Worm (Caenorhabditis elegans) whole organism, L2 larva: Measurements from ENCODE around the gene gei-15.
A peak's percentile ranks its signal among the peaks of the same experiment; 100 is the strongest.

Experiments used
- C34F6.9 ChIP-seq: fragments of 150-350 bp; optimal IDR thresholded peaks from 2 replicates; lab custom pipeline; 2014; ENCODE audit warnings: missing biosample characterization, missing genetic modification characterization
- F13H6.1 ChIP-seq: sonication (generic microtip); optimal IDR thresholded peaks from 2 replicates; lab custom pipeline; 2016; ENCODE audit warnings: missing genetic modification characterization, missing compliant biosample characterization
- Y55F3AM.14 ChIP-seq: fragments of 200-800 bp; sonication (Bioruptor generic); optimal IDR thresholded peaks from 2 replicates; lab custom pipeline; 2018; ENCODE audit warnings: mild to moderate bottlenecking, missing genetic modification characterization, missing compliant biosample characterization
- ZK546.5 ChIP-seq: sonication (generic microtip); optimal IDR thresholded peaks from 2 replicates; lab custom pipeline; 2017; ENCODE audit warnings: missing biosample characterization, missing genetic modification characterization
- alr-1 ChIP-seq: fragments of 150-350 bp; optimal IDR thresholded peaks from 2 replicates; lab custom pipeline; 2014; ENCODE audit warnings: missing biosample characterization, missing genetic modification characterization
- aly-2 ChIP-seq: fragments of 150-350 bp; optimal IDR thresholded peaks from 2 replicates; lab custom pipeline; 2014; ENCODE audit warnings: missing biosample characterization, missing genetic modification characterization
- ama-1 ChIP-seq: fragments of 150-350 bp; optimal IDR thresholded peaks from 2 replicates; lab custom pipeline; 2018; ENCODE audit warnings: inconsistent platforms
- blmp-1 ChIP-seq: sonication (generic microtip); optimal IDR thresholded peaks from 2 replicates; lab custom pipeline; 2017; ENCODE audit warnings: missing genetic modification characterization, mild to moderate bottlenecking, missing compliant biosample characterization, antibody characterized with exemption, moderate library complexity; ENCODE audit not compliant: insufficient read depth
- ceh-16 ChIP-seq: fragments of 150-350 bp; optimal IDR thresholded peaks from 2 replicates; lab custom pipeline; 2014; ENCODE audit warnings: missing biosample characterization, missing genetic modification characterization
- ceh-82 ChIP-seq: fragments of 150-350 bp; optimal IDR thresholded peaks from 2 replicates; lab custom pipeline; 2014; ENCODE audit warnings: missing biosample characterization, missing genetic modification characterization
- crh-2 ChIP-seq: sonication (generic microtip); optimal IDR thresholded peaks from 2 replicates; lab custom pipeline; 2017; ENCODE audit warnings: missing biosample characterization, missing genetic modification characterization
- dmd-4 ChIP-seq: sonication (generic microtip); optimal IDR thresholded peaks from 2 replicates; lab custom pipeline; 2017; ENCODE audit warnings: missing biosample characterization, missing genetic modification characterization
- elt-1 ChIP-seq: fragments of 150-350 bp; optimal IDR thresholded peaks from 2 replicates; lab custom pipeline; 2014; ENCODE audit warnings: missing biosample characterization, missing genetic modification characterization
- elt-3 ChIP-seq: sonication (generic microtip); optimal IDR thresholded peaks from 2 replicates; lab custom pipeline; 2017; ENCODE audit warnings: missing biosample characterization, missing genetic modification characterization
- fos-1 ChIP-seq: fragments of 150-350 bp; optimal IDR thresholded peaks from 2 replicates; lab custom pipeline; 2014; ENCODE audit warnings: missing biosample characterization, missing genetic modification characterization
- gmeb-1 ChIP-seq: fragments of 150-350 bp; optimal IDR thresholded peaks from 2 replicates; lab custom pipeline; 2014; ENCODE audit warnings: missing biosample characterization, missing genetic modification characterization
- lin-13 ChIP-seq: fragments of 150-350 bp; optimal IDR thresholded peaks from 2 replicates; lab custom pipeline; 2014; ENCODE audit warnings: missing biosample characterization, missing genetic modification reagents, missing genetic modification characterization
- lin-39 ChIP-seq: fragments of 150-350 bp; optimal IDR thresholded peaks from 2 replicates; lab custom pipeline; 2014; ENCODE audit warnings: missing biosample characterization, missing genetic modification reagents, missing genetic modification characterization
- nhr-12 ChIP-seq: fragments of 150-350 bp; optimal IDR thresholded peaks from 2 replicates; lab custom pipeline; 2014; ENCODE audit warnings: missing biosample characterization, missing genetic modification characterization
- nhr-129 ChIP-seq: fragments of 150-350 bp; optimal IDR thresholded peaks from 2 replicates; lab custom pipeline; 2014; ENCODE audit warnings: missing biosample characterization, missing genetic modification characterization
- nhr-21 ChIP-seq: fragments of 150-350 bp; optimal IDR thresholded peaks from 2 replicates; lab custom pipeline; 2014; ENCODE audit warnings: missing biosample characterization, missing genetic modification characterization
- nhr-23 ChIP-seq: fragments of 150-350 bp; optimal IDR thresholded peaks from 2 replicates; lab custom pipeline; 2014; ENCODE audit warnings: missing biosample characterization, missing genetic modification reagents, missing genetic modification characterization
- nhr-25 ChIP-seq: fragments of 150-350 bp; sonication (generic microtip); optimal IDR thresholded peaks from 3 replicates; lab custom pipeline; 2014; ENCODE audit warnings: missing biosample characterization, missing genetic modification characterization
- peb-1 ChIP-seq: fragments of 150-350 bp; optimal IDR thresholded peaks from 2 replicates; lab custom pipeline; 2014; ENCODE audit warnings: missing biosample characterization, missing genetic modification characterization
- sem-4 ChIP-seq: fragments of 150-350 bp; optimal IDR thresholded peaks from 2 replicates; lab custom pipeline; 2014; ENCODE audit warnings: missing biosample characterization, missing genetic modification reagents, missing genetic modification characterization
- skn-1 ChIP-seq: sonication (generic microtip); optimal IDR thresholded peaks from 2 replicates; lab custom pipeline; 2017; ENCODE audit warnings: missing biosample characterization, missing genetic modification characterization
- sma-3 ChIP-seq: sonication (generic microtip); optimal IDR thresholded peaks from 2 replicates; lab custom pipeline; 2016; ENCODE audit warnings: missing genetic modification reagents, missing genetic modification characterization, missing compliant biosample characterization
- sma-9 ChIP-seq, 2 experiments: fragments of 150-350 bp in 1 of 2; sonication (generic microtip) in 1 of 2; optimal IDR thresholded peaks; 2 replicates each; lab custom pipeline; 2014 to 2016; ENCODE audit warnings: missing genetic modification characterization in 2 of 2, mild to moderate bottlenecking in 1 of 2, missing biosample characterization in 1 of 2, missing compliant biosample characterization in 1 of 2, missing genetic modification reagents in 1 of 2, moderate library complexity in 1 of 2
- snpc-4 ChIP-seq: fragments of 150-350 bp; optimal IDR thresholded peaks from 2 replicates; lab custom pipeline; 2014; ENCODE audit warnings: missing biosample characterization, missing genetic modification characterization
- unc-55 ChIP-seq: fragments of 150-350 bp; sonication (generic microtip); optimal IDR thresholded peaks from 3 replicates; lab custom pipeline; 2014; ENCODE audit warnings: missing biosample characterization, missing genetic modification reagents, missing genetic modification characterization
- zag-1 ChIP-seq: fragments of 150-350 bp; optimal IDR thresholded peaks from 2 replicates; lab custom pipeline; 2014; ENCODE audit warnings: missing biosample characterization, missing genetic modification characterization
- ztf-1 ChIP-seq: fragments of 200-800 bp; sonication (Bioruptor generic); conservative IDR thresholded peaks from 2 replicates; pipeline ENCODE4 v1.3.6; 2022; ENCODE audit warnings: missing genetic modification characterization, missing compliant biosample characterization
- ztf-11 ChIP-seq: sonication (generic microtip); optimal IDR thresholded peaks from 2 replicates; lab custom pipeline; 2017; ENCODE audit warnings: missing biosample characterization, missing genetic modification characterization
- ztf-4 ChIP-seq: fragments of 150-350 bp; optimal IDR thresholded peaks from 2 replicates; lab custom pipeline; 2014; ENCODE audit warnings: missing biosample characterization, missing genetic modification characterization

The gei-15 gene

DNA sequence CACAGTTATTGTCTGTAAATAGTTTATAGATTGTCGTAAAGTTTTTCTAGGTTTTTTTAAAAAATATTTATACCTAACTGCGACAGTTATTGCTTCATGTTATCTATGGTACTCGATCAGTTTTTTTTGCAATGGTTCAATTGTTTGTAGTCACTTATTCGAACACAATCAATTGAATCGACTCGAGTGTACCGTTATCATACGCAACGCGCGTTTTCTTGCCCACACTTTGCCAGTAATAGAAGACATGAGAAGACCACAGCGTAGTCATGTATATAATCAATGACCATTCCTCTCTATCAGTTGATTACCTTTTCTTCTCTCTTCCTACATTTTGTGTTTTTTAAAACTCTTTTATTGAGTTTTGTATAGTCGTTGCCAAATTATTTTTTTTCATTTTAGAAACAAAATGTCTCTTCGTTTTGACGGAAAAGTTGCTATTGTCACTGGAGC, 5.0 kb downstream of the gei-15 start, which contains the start of gene dhs-28 (continued):
- peak; percentile 68 for TF ChIP-seq sma-9 (GFP tag; optimal IDR thresholded peaks at IDR 0.05; lab: Kevin White, UChicago)
- no peak for TF ChIP-seq sma-9 (tag; optimal IDR thresholded peaks at IDR 0.05; lab: Kevin White, UChicago)
- TF ChIP-seq blmp-1 (tag; lab: Kevin White, UChicago) = no peak
- no peak for TF ChIP-seq Y55F3AM.14
- TF ChIP-seq skn-1 (tag; lab: Kevin White, UChicago) = no peak
- no peak for TF ChIP-seq alr-1 (tag; lab: Kevin White, UChicago)

DNA sequence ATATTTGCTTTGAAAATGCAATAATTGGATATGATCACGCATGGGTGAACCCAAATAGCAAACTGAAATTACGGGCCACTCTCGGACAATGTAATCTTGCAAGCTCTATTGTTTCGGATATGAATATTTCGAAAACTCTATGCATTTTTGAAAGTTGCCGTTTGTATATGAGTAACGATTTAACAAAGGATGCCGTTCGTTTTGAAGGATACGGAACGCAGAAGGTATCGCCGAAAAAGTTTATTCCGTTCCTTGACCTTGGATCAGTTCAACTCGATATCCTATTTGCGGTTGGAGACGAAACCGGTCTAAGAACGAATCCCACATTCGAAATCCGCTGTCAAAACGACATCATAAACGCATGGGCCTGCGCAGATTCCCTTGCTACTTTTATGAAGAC, 10.0 kb downstream of the gei-15 start:
- TF ChIP-seq lin-39 (no peak), dmd-4 (no peak), gmeb-1 (no peak), lin-13 (GFP tag; lab: Kevin White, UChicago) (no peak)

DNA sequence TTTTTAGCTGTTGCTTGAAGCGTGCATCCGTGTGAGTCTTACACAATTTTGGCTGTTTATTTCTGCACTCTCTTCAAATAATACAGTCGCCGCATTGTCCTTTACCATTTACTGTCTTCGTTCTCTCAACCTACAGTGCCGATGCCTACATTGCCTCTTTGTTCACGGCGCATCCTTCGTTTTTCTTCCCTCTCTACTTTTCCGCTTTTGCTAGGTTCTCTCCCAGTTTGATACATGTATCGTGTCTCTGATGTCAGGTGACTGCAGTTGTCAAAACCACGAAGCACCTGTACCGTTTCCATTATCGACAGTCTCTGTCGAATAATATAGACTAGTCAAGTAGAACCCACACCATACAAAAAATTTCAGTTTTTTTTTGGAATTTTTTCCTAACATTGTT, 14.4 kb downstream of the gei-15 start:
- TF ChIP-seq fos-1 (tag; lab: Kevin White, UChicago) = peak; percentile 32
- TF ChIP-seq ceh-82 (tag; lab: Kevin White, UChicago) = no peak
- TF ChIP-seq nhr-21 (tag; lab: Kevin White, UChicago) = peak; percentile 11
- no peak for TF ChIP-seq elt-3 (tag; lab: Kevin White, UChicago)
- TF ChIP-seq ceh-16 (tag; lab: Kevin White, UChicago) = peak; percentile 10
- peak; percentile 64 for TF ChIP-seq nhr-129 (tag; lab: Kevin White, UChicago)
- no peak for TF ChIP-seq ZK546.5 (tag; lab: Kevin White, UChicago)
- peak; percentile 19 for TF ChIP-seq sma-3
- peak; percentile 64 for TF ChIP-seq crh-2 (tag; lab: Kevin White, UChicago)
- peak; percentile 14 for TF ChIP-seq sma-9 (GFP tag; optimal IDR thresholded peaks at IDR 0.05; lab: Kevin White, UChicago)
- TF ChIP-seq sma-9 (tag; optimal IDR thresholded peaks at IDR 0.05; lab: Kevin White, UChicago) = no peak
- TF ChIP-seq blmp-1 (tag; lab: Kevin White, UChicago) = no peak
- TF ChIP-seq skn-1 (tag; lab: Kevin White, UChicago) = no peak
- peak; percentile 41 for TF ChIP-seq gmeb-1
- peak; percentile 59 for TF ChIP-seq nhr-25 (tag; lab: Kevin White, UChicago)

DNA sequence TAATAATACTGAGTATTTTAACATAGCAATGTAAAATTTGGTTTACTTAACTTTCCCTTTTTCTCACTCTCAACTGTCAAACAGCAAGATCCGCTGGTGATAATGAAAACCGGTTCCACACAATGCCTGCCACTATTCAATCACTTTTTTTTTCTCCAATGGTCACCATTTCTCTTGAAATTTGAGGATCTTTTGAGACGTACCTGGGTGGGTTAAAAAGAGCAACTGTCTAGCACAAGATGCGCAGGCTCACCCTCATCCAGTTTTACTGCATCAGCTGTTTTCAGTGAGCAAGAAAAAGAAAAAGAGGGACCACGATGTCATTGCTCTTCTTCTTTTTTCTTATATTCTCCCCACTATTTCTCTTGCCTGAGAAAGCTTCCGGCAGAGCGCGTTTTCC, 14.8 kb downstream of the gei-15 start:
- TF ChIP-seq blmp-1 (tag; lab: Kevin White, UChicago) (peak; percentile 82), C34F6.9 (tag; lab: Kevin White, UChicago) (peak; percentile 57), Y55F3AM.14 (peak; percentile 26), nhr-25 (tag; lab: Kevin White, UChicago) (peak; percentile 23), sma-3 (no peak), unc-55 (GFP tag; lab: Kevin White, UChicago) (peak; percentile 26)

DNA sequence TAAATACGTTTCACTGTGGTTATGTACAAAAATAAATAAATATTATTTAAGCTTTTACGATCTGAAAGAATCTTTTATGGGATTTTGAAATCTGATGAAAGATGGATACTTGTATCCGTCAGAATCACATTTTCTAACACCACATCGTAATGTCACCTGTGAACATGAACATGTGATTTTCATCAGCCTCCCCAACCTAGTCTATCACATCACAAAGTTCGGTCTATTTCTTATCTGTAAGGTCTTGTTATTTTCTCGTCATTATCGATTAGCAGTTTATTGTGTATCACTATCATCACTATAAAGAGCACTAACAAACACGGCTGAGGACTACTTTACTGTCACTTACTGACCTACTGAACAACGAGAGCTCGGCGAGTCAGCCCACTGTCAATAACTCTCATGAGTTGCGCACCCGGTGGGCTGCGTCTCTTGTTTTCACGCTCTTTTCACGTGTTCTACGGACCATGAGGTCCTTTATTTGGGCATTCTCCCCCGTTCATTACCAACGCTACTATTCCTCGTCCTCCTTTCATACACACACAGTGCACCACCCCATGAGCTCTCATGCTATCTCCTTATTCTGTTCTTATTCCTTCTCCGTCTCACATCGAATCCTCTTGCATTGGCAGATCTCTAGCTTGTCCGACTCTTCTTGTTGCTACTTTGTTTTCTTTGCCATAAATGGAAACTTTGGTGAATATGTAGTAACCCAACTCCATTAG, 15.8 kb downstream of the gei-15 start:
- TF ChIP-seq nhr-129 (tag; lab: Kevin White, UChicago) = peak; percentile 66
- TF ChIP-seq ztf-1 (GFP tag; lab: Robert Waterston, UW) = no peak
- TF ChIP-seq nhr-23 (tag; lab: Kevin White, UChicago) = no peak
- no peak for TF ChIP-seq lin-13 (GFP tag; lab: Kevin White, UChicago)
- TF ChIP-seq ceh-16 (tag; lab: Kevin White, UChicago) = no peak
- TF ChIP-seq skn-1 (tag; lab: Kevin White, UChicago) = no peak
- TF ChIP-seq unc-55 (GFP tag; lab: Kevin White, UChicago) = peak; percentile 13
- no peak for TF ChIP-seq crh-2 (tag; lab: Kevin White, UChicago)
- peak; percentile 42 for TF ChIP-seq sma-9 (GFP tag; optimal IDR thresholded peaks at IDR 0.05; lab: Kevin White, UChicago)
- no peak for TF ChIP-seq sma-9 (tag; optimal IDR thresholded peaks at IDR 0.05; lab: Kevin White, UChicago)
- TF ChIP-seq sma-3 = peak; percentile 10
- TF ChIP-seq Y55F3AM.14 = no peak

DNA sequence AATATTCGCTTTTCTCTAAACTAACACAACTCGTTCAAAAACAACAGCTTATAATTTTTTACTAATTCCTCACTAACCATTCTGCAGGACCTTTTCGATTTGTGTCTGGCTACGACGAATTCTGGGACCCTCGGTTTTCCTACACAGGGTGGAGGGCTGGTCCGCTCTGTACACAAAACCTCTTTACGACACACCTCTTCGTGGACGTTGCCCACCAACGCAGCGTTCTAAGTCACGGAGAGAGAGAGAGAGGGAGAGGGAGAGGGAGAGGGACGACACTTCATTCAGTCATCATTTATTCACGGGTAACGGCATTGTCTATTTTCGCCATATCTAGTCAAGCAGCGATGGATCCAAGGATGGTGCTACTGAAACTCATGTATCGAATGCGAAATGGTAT, 16.6 kb downstream of the gei-15 start, which contains the start of gene atg-2:
Gene atg-2, plus strand, starts transcription at position 301 of the 400 bp plus-strand sequence.
- TF ChIP-seq snpc-4 (tag; lab: Kevin White, UChicago) = no peak
- TF ChIP-seq ceh-82 (tag; lab: Kevin White, UChicago) = no peak
- TF ChIP-seq nhr-12 (tag; lab: Kevin White, UChicago) = no peak
- TF ChIP-seq ama-1 (lab: Kevin White, UChicago) = no peak
- no peak for TF ChIP-seq peb-1 (tag; lab: Kevin White, UChicago)
- no peak for TF ChIP-seq zag-1 (tag; lab: Kevin White, UChicago)
- TF ChIP-seq ztf-4 (tag; lab: Kevin White, UChicago) = no peak
- TF ChIP-seq ceh-16 (tag; lab: Kevin White, UChicago) = no peak
- TF ChIP-seq Y55F3AM.14 = no peak
- no peak for TF ChIP-seq F13H6.1 (tag; lab: Kevin White, UChicago)
- TF ChIP-seq ztf-11 = no peak
- TF ChIP-seq nhr-23 (tag; lab: Kevin White, UChicago) = no peak
- no peak for TF ChIP-seq sem-4 (tag; lab: Kevin White, UChicago)
- TF ChIP-seq lin-13 (GFP tag; lab: Kevin White, UChicago) = no peak
- no peak for TF ChIP-seq elt-1
- no peak for TF ChIP-seq ztf-1 (GFP tag; lab: Robert Waterston, UW)
- TF ChIP-seq sma-3 = no peak
- TF ChIP-seq nhr-25 (tag; lab: Kevin White, UChicago) = no peak
- no peak for TF ChIP-seq aly-2 (tag; lab: Kevin White, UChicago)
